Worm (Caenorhabditis elegans) whole organism, L2 larva: ENCODE results near the gene hum-8.

Experiments
- C34F6.9 ChIP-seq: fragments of 150-350 bp; optimal IDR thresholded peaks from 2 replicates; lab custom pipeline; 2014; ENCODE audit warnings: missing biosample characterization, missing genetic modification characterization
- R02D3.7 ChIP-seq: fragments of 150-350 bp; optimal IDR thresholded peaks from 2 replicates; lab custom pipeline; 2014; ENCODE audit warnings: missing biosample characterization, missing genetic modification characterization
- Y55F3AM.14 ChIP-seq: fragments of 200-800 bp; sonication (Bioruptor generic); optimal IDR thresholded peaks from 2 replicates; lab custom pipeline; 2018; ENCODE audit warnings: mild to moderate bottlenecking, missing genetic modification characterization, missing compliant biosample characterization
- ZK546.5 ChIP-seq: sonication (generic microtip); optimal IDR thresholded peaks from 2 replicates; lab custom pipeline; 2017; ENCODE audit warnings: missing biosample characterization, missing genetic modification characterization
- alr-1 ChIP-seq: fragments of 150-350 bp; optimal IDR thresholded peaks from 2 replicates; lab custom pipeline; 2014; ENCODE audit warnings: missing biosample characterization, missing genetic modification characterization
- ama-1 ChIP-seq: fragments of 150-350 bp; optimal IDR thresholded peaks from 2 replicates; lab custom pipeline; 2018; ENCODE audit warnings: inconsistent platforms
- blmp-1 ChIP-seq: sonication (generic microtip); optimal IDR thresholded peaks from 2 replicates; lab custom pipeline; 2017; ENCODE audit warnings: missing genetic modification characterization, mild to moderate bottlenecking, missing compliant biosample characterization, antibody characterized with exemption, moderate library complexity; ENCODE audit not compliant: insufficient read depth
- ceh-16 ChIP-seq: fragments of 150-350 bp; optimal IDR thresholded peaks from 2 replicates; lab custom pipeline; 2014; ENCODE audit warnings: missing biosample characterization, missing genetic modification characterization
- ceh-82 ChIP-seq: fragments of 150-350 bp; optimal IDR thresholded peaks from 2 replicates; lab custom pipeline; 2014; ENCODE audit warnings: missing biosample characterization, missing genetic modification characterization
- dmd-4 ChIP-seq: sonication (generic microtip); optimal IDR thresholded peaks from 2 replicates; lab custom pipeline; 2017; ENCODE audit warnings: missing biosample characterization, missing genetic modification characterization
- egl-27 ChIP-seq: sonication (generic microtip); optimal IDR thresholded peaks from 3 replicates; lab custom pipeline; 2017; ENCODE audit warnings: missing biosample characterization, missing genetic modification reagents, missing genetic modification characterization
- fos-1 ChIP-seq: fragments of 150-350 bp; optimal IDR thresholded peaks from 2 replicates; lab custom pipeline; 2014; ENCODE audit warnings: missing biosample characterization, missing genetic modification characterization
- gmeb-1 ChIP-seq: fragments of 150-350 bp; optimal IDR thresholded peaks from 2 replicates; lab custom pipeline; 2014; ENCODE audit warnings: missing biosample characterization, missing genetic modification characterization
- lin-13 ChIP-seq: fragments of 150-350 bp; optimal IDR thresholded peaks from 2 replicates; lab custom pipeline; 2014; ENCODE audit warnings: missing biosample characterization, missing genetic modification reagents, missing genetic modification characterization
- lsy-2 ChIP-seq, 2 experiments: fragments of 150-350 bp in 1 of 2; sonication (generic microtip) in 1 of 2; optimal IDR thresholded peaks; 2 replicates each; lab custom pipeline; 2014 to 2017; ENCODE audit warnings: missing biosample characterization in 2 of 2, missing genetic modification characterization in 2 of 2
- mdl-1 ChIP-seq, 2 experiments: fragments of 150-350 bp in 1 of 2; sonication (generic microtip) in 1 of 2; optimal IDR thresholded peaks; 2 replicates each; lab custom pipeline; 2017; ENCODE audit warnings: missing biosample characterization in 2 of 2, missing genetic modification characterization in 2 of 2
- nhr-10 ChIP-seq: sonication (generic microtip); optimal IDR thresholded peaks from 2 replicates; lab custom pipeline; 2017; ENCODE audit warnings: missing biosample characterization, missing genetic modification characterization
- nhr-11 ChIP-seq: fragments of 150-350 bp; optimal IDR thresholded peaks from 2 replicates; lab custom pipeline; 2014; ENCODE audit warnings: missing biosample characterization, missing genetic modification characterization
- nhr-129 ChIP-seq: fragments of 150-350 bp; optimal IDR thresholded peaks from 2 replicates; lab custom pipeline; 2014; ENCODE audit warnings: missing biosample characterization, missing genetic modification characterization
- nhr-21 ChIP-seq: fragments of 150-350 bp; optimal IDR thresholded peaks from 2 replicates; lab custom pipeline; 2014; ENCODE audit warnings: missing biosample characterization, missing genetic modification characterization
- nhr-23 ChIP-seq: fragments of 150-350 bp; optimal IDR thresholded peaks from 2 replicates; lab custom pipeline; 2014; ENCODE audit warnings: missing biosample characterization, missing genetic modification reagents, missing genetic modification characterization
- nhr-237 ChIP-seq: fragments of 150-350 bp; optimal IDR thresholded peaks from 2 replicates; lab custom pipeline; 2014; ENCODE audit warnings: missing biosample characterization, missing genetic modification characterization
- nhr-6 ChIP-seq: fragments of 150-350 bp; optimal IDR thresholded peaks from 2 replicates; lab custom pipeline; 2014; ENCODE audit warnings: missing biosample characterization, missing genetic modification characterization
- nhr-77 ChIP-seq: fragments of 150-350 bp; optimal IDR thresholded peaks from 2 replicates; lab custom pipeline; 2014; ENCODE audit warnings: missing biosample characterization, missing genetic modification characterization
- peb-1 ChIP-seq: fragments of 150-350 bp; optimal IDR thresholded peaks from 2 replicates; lab custom pipeline; 2014; ENCODE audit warnings: missing biosample characterization, missing genetic modification characterization
- sem-4 ChIP-seq: fragments of 150-350 bp; optimal IDR thresholded peaks from 2 replicates; lab custom pipeline; 2014; ENCODE audit warnings: missing biosample characterization, missing genetic modification reagents, missing genetic modification characterization
- skn-1 ChIP-seq: sonication (generic microtip); optimal IDR thresholded peaks from 2 replicates; lab custom pipeline; 2017; ENCODE audit warnings: missing biosample characterization, missing genetic modification characterization
- sma-3 ChIP-seq: sonication (generic microtip); optimal IDR thresholded peaks from 2 replicates; lab custom pipeline; 2016; ENCODE audit warnings: missing genetic modification reagents, missing genetic modification characterization, missing compliant biosample characterization
- snpc-4 ChIP-seq: fragments of 150-350 bp; optimal IDR thresholded peaks from 2 replicates; lab custom pipeline; 2014; ENCODE audit warnings: missing biosample characterization, missing genetic modification characterization
- unc-39 ChIP-seq: fragments of 150-350 bp; optimal IDR thresholded peaks from 2 replicates; lab custom pipeline; 2014; ENCODE audit warnings: missing biosample characterization, missing genetic modification characterization
- unc-55 ChIP-seq: fragments of 150-350 bp; sonication (generic microtip); optimal IDR thresholded peaks from 3 replicates; lab custom pipeline; 2014; ENCODE audit warnings: missing biosample characterization, missing genetic modification reagents, missing genetic modification characterization
- zag-1 ChIP-seq: fragments of 150-350 bp; optimal IDR thresholded peaks from 2 replicates; lab custom pipeline; 2014; ENCODE audit warnings: missing biosample characterization, missing genetic modification characterization
- ztf-1 ChIP-seq: fragments of 200-800 bp; sonication (Bioruptor generic); conservative IDR thresholded peaks from 2 replicates; pipeline ENCODE4 v1.3.6; 2022; ENCODE audit warnings: missing genetic modification characterization, missing compliant biosample characterization
- ztf-11 ChIP-seq: sonication (generic microtip); optimal IDR thresholded peaks from 2 replicates; lab custom pipeline; 2017; ENCODE audit warnings: missing biosample characterization, missing genetic modification characterization
- ztf-4 ChIP-seq: fragments of 150-350 bp; optimal IDR thresholded peaks from 2 replicates; lab custom pipeline; 2014; ENCODE audit warnings: missing biosample characterization, missing genetic modification characterization

Gene hum-8

ce11 chrIV:425052-425451 lies 15.3 kb downstream of the hum-8 start, which contains the start of gene daf-18:
Gene daf-18 (minus strand): TSS chrIV:425177.
- TF ChIP-seq ztf-1 (GFP tag; lab: Robert Waterston, UW), result no peak
- TF ChIP-seq nhr-11 (tag; lab: Kevin White, UChicago), result no peak
- TF ChIP-seq nhr-21 (tag; lab: Kevin White, UChicago), result no peak
- no peak for TF ChIP-seq egl-27 (tag; lab: Kevin White, UChicago)
- no peak for TF ChIP-seq sem-4 (tag; lab: Kevin White, UChicago)
- TF ChIP-seq gmeb-1, result no peak
- no peak for TF ChIP-seq ceh-16 (tag; lab: Kevin White, UChicago)
- no peak for TF ChIP-seq peb-1 (tag; lab: Kevin White, UChicago)
- TF ChIP-seq sma-3 (GFP tag; lab: Kevin White, UChicago), result no peak
- TF ChIP-seq nhr-10 (tag; lab: Kevin White, UChicago), result no peak
- TF ChIP-seq, all 48 proteins: peak for 0

- TF ChIP-seq unc-55 (no peak), mdl-1 (tag; optimal IDR thresholded peaks at IDR 0.05; lab: Kevin White, UChicago) (no peak), lsy-2 (tag; optimal IDR thresholded peaks at IDR 0.05; lab: Kevin White, UChicago) (no peak), C34F6.9 (tag; lab: Kevin White, UChicago) (no peak), snpc-4 (tag; lab: Kevin White, UChicago) (no peak), nhr-10 (tag; lab: Kevin White, UChicago) (no peak), R02D3.7 (no peak), peb-1 (tag; lab: Kevin White, UChicago) (no peak), ztf-11 (tag; lab: Kevin White, UChicago) (no peak), gmeb-1 (no peak), alr-1 (no peak), blmp-1 (tag; lab: Kevin White, UChicago) (no peak), nhr-11 (tag; lab: Kevin White, UChicago) (no peak), ztf-1 (GFP tag; lab: Robert Waterston, UW) (no peak), zag-1 (tag; lab: Kevin White, UChicago) (no peak), nhr-6 (no peak), ceh-82 (tag; lab: Kevin White, UChicago) (no peak), dmd-4 (tag; lab: Kevin White, UChicago) (no peak), fos-1 (no peak)
Measured at ce11 chrIV:422112-422511, 18.2 kb downstream of the hum-8 start.

- TF ChIP-seq zag-1 (tag; lab: Kevin White, UChicago), result no peak
- TF ChIP-seq sem-4 (tag; lab: Kevin White, UChicago), result no peak
- TF ChIP-seq nhr-237, result no peak
- TF ChIP-seq unc-39 (tag; lab: Kevin White, UChicago), result no peak
- no peak for TF ChIP-seq dmd-4 (tag; lab: Kevin White, UChicago)
- TF ChIP-seq sma-3 (GFP tag; lab: Kevin White, UChicago), result no peak
- TF ChIP-seq nhr-21 (tag; lab: Kevin White, UChicago), result no peak
- TF ChIP-seq ztf-4 (tag; lab: Kevin White, UChicago), result no peak
- no peak for TF ChIP-seq nhr-23 (tag; lab: Kevin White, UChicago)
- TF ChIP-seq nhr-129 (tag; lab: Kevin White, UChicago), result no peak
- TF ChIP-seq ZK546.5 (tag; lab: Kevin White, UChicago), result no peak
- no peak for TF ChIP-seq skn-1 (tag; lab: Kevin White, UChicago)
- no peak for TF ChIP-seq ceh-16 (tag; lab: Kevin White, UChicago)
- no peak for TF ChIP-seq unc-55
- TF ChIP-seq ama-1 (lab: Kevin White, UChicago), result no peak
- TF ChIP-seq snpc-4 (tag; lab: Kevin White, UChicago), result no peak
- no peak for TF ChIP-seq blmp-1 (tag; lab: Kevin White, UChicago)
- TF ChIP-seq R02D3.7, result no peak
- TF ChIP-seq, all 48 proteins: peak for 0
Measured at ce11 chrIV:420686-421085, 19.7 kb downstream of the hum-8 start.

ce11 chrIV:419674-420073 lies 20.7 kb downstream of the hum-8 start, which contains the start of gene eri-1:
Gene eri-1 (minus strand): TSS chrIV:419958.
- TF ChIP-seq sem-4 (tag; lab: Kevin White, UChicago) (no peak), Y55F3AM.14 (GFP tag; lab: Kevin White, UChicago) (no peak), nhr-77 (tag; lab: Kevin White, UChicago) (no peak), snpc-4 (tag; lab: Kevin White, UChicago) (no peak), lin-13 (GFP tag; lab: Kevin White, UChicago) (no peak)
- TF ChIP-seq, all 48 proteins: peak for 0
